Worm (Caenorhabditis elegans) whole organism, late embryonic: ENCODE measurements around the gene C14C6.2.

ENCODE experiments used
- C38D4.7 ChIP-seq: fragments of 200-800 bp; sonication (Bioruptor generic); optimal IDR thresholded peaks from 2 replicates; lab custom pipeline; 2018; ENCODE audit warnings: mild to moderate bottlenecking, missing genetic modification characterization, moderate library complexity, missing compliant biosample characterization
- F13H6.1 ChIP-seq: sonication (generic microtip); optimal IDR thresholded peaks from 2 replicates; lab custom pipeline; 2016; ENCODE audit warnings: missing genetic modification characterization, missing compliant biosample characterization
- K02D7.2 ChIP-seq: sonication (generic microtip); optimal IDR thresholded peaks from 2 replicates; lab custom pipeline; 2017; ENCODE audit warnings: mild to moderate bottlenecking, missing genetic modification characterization, missing compliant biosample characterization
- Y22D7AL.16 ChIP-seq: sonication (generic microtip); optimal IDR thresholded peaks from 2 replicates; lab custom pipeline; 2016; ENCODE audit warnings: missing genetic modification characterization, missing compliant biosample characterization
- ceh-14 ChIP-seq: sonication (generic microtip); optimal IDR thresholded peaks from 2 replicates; lab custom pipeline; 2016; ENCODE audit warnings: missing genotype, missing genetic modification characterization, missing compliant biosample characterization
- ceh-19 ChIP-seq: fragments of 200-800 bp; sonication (Bioruptor generic); optimal IDR thresholded peaks from 2 replicates; lab custom pipeline; 2018; ENCODE audit warnings: mild to moderate bottlenecking, missing genetic modification characterization, missing compliant biosample characterization
- ceh-24 ChIP-seq: sonication (generic microtip); optimal IDR thresholded peaks from 2 replicates; lab custom pipeline; 2016; ENCODE audit warnings: mild to moderate bottlenecking, missing genetic modification characterization, missing compliant biosample characterization
- ceh-34 ChIP-seq: sonication (generic microtip); optimal IDR thresholded peaks from 2 replicates; lab custom pipeline; 2016; ENCODE audit warnings: mild to moderate bottlenecking, missing genetic modification characterization, missing compliant biosample characterization
- ceh-6 ChIP-seq: fragments of 200-800 bp; sonication (Bioruptor generic); optimal IDR thresholded peaks from 2 replicates; lab custom pipeline; 2018; ENCODE audit warnings: mild to moderate bottlenecking, missing genetic modification characterization, missing compliant biosample characterization
- ceh-9 ChIP-seq: sonication (generic microtip); optimal IDR thresholded peaks from 2 replicates; lab custom pipeline; 2016; ENCODE audit warnings: mild to moderate bottlenecking, missing genetic modification characterization, inconsistent platforms, missing compliant biosample characterization
- che-1 ChIP-seq: sonication (generic microtip); optimal IDR thresholded peaks from 2 replicates; lab custom pipeline; 2016; ENCODE audit warnings: mild to moderate bottlenecking, missing genetic modification characterization, missing compliant biosample characterization
- dve-1 ChIP-seq: sonication (generic microtip); optimal IDR thresholded peaks from 2 replicates; lab custom pipeline; 2017; ENCODE audit warnings: antibody characterized with exemption, mild to moderate bottlenecking, missing genetic modification characterization, missing compliant biosample characterization
- elt-2 ChIP-seq: sonication (generic microtip); optimal IDR thresholded peaks from 2 replicates; lab custom pipeline; 2016; ENCODE audit warnings: missing genetic modification reagents, missing genetic modification characterization, missing compliant biosample characterization
- elt-4 ChIP-seq: sonication (generic microtip); optimal IDR thresholded peaks from 2 replicates; lab custom pipeline; 2016; ENCODE audit warnings: missing genetic modification characterization, missing compliant biosample characterization
- ets-4 ChIP-seq: sonication (generic microtip); optimal IDR thresholded peaks from 2 replicates; lab custom pipeline; 2016; ENCODE audit warnings: missing genetic modification characterization, missing compliant biosample characterization
- fkh-6 ChIP-seq: sonication (generic microtip); optimal IDR thresholded peaks from 2 replicates; lab custom pipeline; 2016; ENCODE audit warnings: missing genetic modification characterization, missing compliant biosample characterization
- gmeb-2 ChIP-seq: sonication (generic microtip); optimal IDR thresholded peaks from 2 replicates; lab custom pipeline; 2016; ENCODE audit warnings: missing genetic modification characterization, inconsistent platforms, missing compliant biosample characterization
- hlh-13 ChIP-seq: fragments of 200-800 bp; sonication (Bioruptor generic); optimal IDR thresholded peaks from 2 replicates; lab custom pipeline; 2018; ENCODE audit warnings: mild to moderate bottlenecking, missing genetic modification characterization, missing compliant biosample characterization
- hlh-15 ChIP-seq: sonication (generic microtip); optimal IDR thresholded peaks from 2 replicates; lab custom pipeline; 2016; ENCODE audit warnings: missing genetic modification characterization, missing compliant biosample characterization
- hlh-30 ChIP-seq: sonication (generic microtip); optimal IDR thresholded peaks from 2 replicates; lab custom pipeline; 2017; ENCODE audit warnings: antibody characterized with exemption, missing genetic modification characterization, missing compliant biosample characterization; ENCODE audit not compliant: insufficient read depth
- hlh-6 ChIP-seq: sonication (generic microtip); optimal IDR thresholded peaks from 2 replicates; lab custom pipeline; 2016; ENCODE audit warnings: missing genotype, missing genetic modification characterization, missing compliant biosample characterization
- hlh-8 ChIP-seq: sonication (generic microtip); optimal IDR thresholded peaks from 2 replicates; lab custom pipeline; 2016; ENCODE audit warnings: missing genotype, missing genetic modification characterization, missing compliant biosample characterization
- lin-11 ChIP-seq: fragments of 200-800 bp; sonication (Bioruptor generic); optimal IDR thresholded peaks from 2 replicates; lab custom pipeline; 2018; ENCODE audit warnings: mild to moderate bottlenecking, missing genetic modification characterization, missing compliant biosample characterization
- mec-3 ChIP-seq: sonication (generic microtip); optimal IDR thresholded peaks from 2 replicates; lab custom pipeline; 2016; ENCODE audit warnings: borderline replicate concordance, missing genetic modification characterization, missing compliant biosample characterization
- nhr-232 ChIP-seq: sonication (generic microtip); optimal IDR thresholded peaks from 2 replicates; lab custom pipeline; 2016; ENCODE audit warnings: missing genetic modification characterization, missing compliant biosample characterization
- pha-4 ChIP-seq: fragments of 150-350 bp; optimal IDR thresholded peaks from 2 replicates; lab custom pipeline; 2018; ENCODE audit warnings: missing biosample characterization, missing genetic modification reagents, missing genetic modification characterization
- pqm-1 ChIP-seq: sonication (generic microtip); optimal IDR thresholded peaks from 2 replicates; lab custom pipeline; 2016; ENCODE audit warnings: missing genetic modification characterization, missing compliant biosample characterization
- sdc-2 ChIP-seq: sonication (generic microtip); optimal IDR thresholded peaks from 2 replicates; lab custom pipeline; 2016; ENCODE audit warnings: missing genotype, missing genetic modification characterization, missing compliant biosample characterization
- sox-2 ChIP-seq: fragments of 200-800 bp; sonication (Bioruptor generic); IDR thresholded peaks from 2 replicates; pipeline ENCODE4 v1.3.6; 2022; ENCODE audit warnings: missing genetic modification reagents, missing genetic modification characterization, missing compliant biosample characterization
- sox-4 ChIP-seq: sonication (generic microtip); optimal IDR thresholded peaks from 2 replicates; lab custom pipeline; 2017; ENCODE audit warnings: mild to moderate bottlenecking, missing genetic modification characterization, inconsistent platforms, missing compliant biosample characterization
- syd-9 ChIP-seq: sonication (generic microtip); optimal IDR thresholded peaks from 2 replicates; lab custom pipeline; 2016; ENCODE audit warnings: mild to moderate bottlenecking, missing genetic modification characterization, moderate library complexity, missing compliant biosample characterization
- tbx-7 ChIP-seq: sonication (generic microtip); optimal IDR thresholded peaks from 2 replicates; lab custom pipeline; 2016; ENCODE audit warnings: missing genotype, missing genetic modification characterization, missing compliant biosample characterization
- ttx-3 ChIP-seq: sonication (generic microtip); optimal IDR thresholded peaks from 2 replicates; lab custom pipeline; 2016; ENCODE audit warnings: missing genetic modification reagents, missing genetic modification characterization, missing compliant biosample characterization
- unc-3 ChIP-seq, 2 experiments: fragments of 200-800 bp in 1 of 2; sonication (Bioruptor generic) in 1 of 2; sonication (generic microtip) in 1 of 2; conservative IDR thresholded peaks in 1 of 2; optimal IDR thresholded peaks in 1 of 2; 2 replicates each; pipeline versions ENCODE4 v1.3.6 to Lab custom; 2016 to 2022; ENCODE audit warnings: missing compliant biosample characterization in 2 of 2, missing genetic modification characterization in 2 of 2, missing genetic modification reagents in 1 of 2
- unc-42 ChIP-seq: sonication (generic microtip); optimal IDR thresholded peaks from 2 replicates; lab custom pipeline; 2016; ENCODE audit warnings: missing genotype, missing genetic modification characterization, missing compliant biosample characterization
- unc-55 ChIP-seq: sonication (generic microtip); optimal IDR thresholded peaks from 2 replicates; lab custom pipeline; 2017; ENCODE audit warnings: missing biosample characterization, missing genetic modification reagents, missing genetic modification characterization
- unc-86 ChIP-seq: sonication (generic microtip); optimal IDR thresholded peaks from 2 replicates; lab custom pipeline; 2016; ENCODE audit warnings: missing genetic modification characterization, missing compliant biosample characterization
- zip-5 ChIP-seq: sonication (generic microtip); optimal IDR thresholded peaks from 2 replicates; lab custom pipeline; 2016; ENCODE audit warnings: missing genetic modification characterization, missing compliant biosample characterization
- ztf-16 ChIP-seq: sonication (generic microtip); optimal IDR thresholded peaks from 2 replicates; lab custom pipeline; 2017; ENCODE audit warnings: missing genetic modification characterization, missing compliant biosample characterization

The C14C6.2 gene

DNA sequence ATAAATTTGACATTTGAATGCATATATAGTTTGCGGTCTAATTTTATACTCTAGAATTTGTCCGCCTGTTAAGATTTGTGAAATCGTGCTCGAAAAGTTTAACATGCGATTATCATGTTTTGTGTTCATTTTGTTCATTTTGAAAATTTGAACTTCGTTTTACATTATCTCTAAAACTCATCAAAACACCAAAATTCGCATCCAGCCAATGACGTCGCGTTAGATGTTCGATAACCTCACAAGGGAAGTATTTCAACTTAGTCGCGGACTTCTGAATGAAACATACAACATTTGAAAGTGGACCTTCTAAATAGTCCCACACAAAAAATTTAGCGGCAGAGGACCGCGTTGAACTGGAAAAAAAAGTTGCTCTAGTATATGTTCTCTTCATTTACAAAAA is 21.5 kb upstream of the C14C6.2 start:
- TF ChIP-seq pqm-1 (tag; lab: Kevin White, UChicago) (no peak), ceh-24 (no peak), elt-4 (tag; lab: Kevin White, UChicago) (no peak), F13H6.1 (tag; lab: Kevin White, UChicago) (no peak), gmeb-2 (tag; lab: Kevin White, UChicago) (no peak), ceh-34 (tag; lab: Kevin White, UChicago) (no peak), fkh-6 (tag; lab: Kevin White, UChicago) (no peak), unc-55 (GFP tag; lab: Kevin White, UChicago) (no peak), lin-11 (tag; lab: Kevin White, UChicago) (no peak), K02D7.2 (tag; lab: Kevin White, UChicago) (no peak), ceh-9 (no peak)

DNA sequence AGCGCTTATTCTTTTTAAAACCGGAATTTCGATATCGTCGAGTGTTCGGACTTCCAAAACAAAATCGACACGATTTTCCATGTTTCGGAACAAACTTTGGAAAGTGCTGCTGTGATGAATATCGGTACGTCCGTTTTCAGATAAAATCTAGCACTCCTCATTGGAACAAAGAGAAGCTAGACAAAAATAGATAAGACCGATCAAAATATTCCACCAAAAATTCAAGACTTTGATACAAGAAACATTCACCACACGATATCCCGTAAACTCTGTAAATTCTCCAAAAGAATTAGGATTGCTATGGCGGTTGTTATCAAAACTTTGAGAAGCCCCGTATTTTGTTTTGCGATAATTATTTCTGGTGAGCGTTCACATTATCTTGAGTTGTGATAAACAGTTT is 19.8 kb upstream of the C14C6.2 start, which contains the start of gene C14C6.3:
Gene C14C6.3 (plus strand): TSS at position 301 of the 400 bp plus-strand sequence.
- TF ChIP-seq hlh-13 (GFP tag; lab: Kevin White, UChicago) (no peak), unc-86 (tag; lab: Kevin White, UChicago) (no peak), ceh-34 (tag; lab: Kevin White, UChicago) (no peak), ttx-3 (tag; lab: Kevin White, UChicago) (no peak), sdc-2 (tag; lab: Kevin White, UChicago) (no peak), elt-2 (tag; lab: Kevin White, UChicago) (no peak), ceh-14 (tag; lab: Kevin White, UChicago) (no peak), ets-4 (tag; lab: Kevin White, UChicago) (no peak), ceh-9 (no peak), pqm-1 (tag; lab: Kevin White, UChicago) (no peak), sox-2 (GFP tag; lab: Robert Waterston, UW) (no peak), hlh-6 (tag; lab: Kevin White, UChicago) (no peak), zip-5 (no peak), hlh-30 (tag; lab: Kevin White, UChicago) (no peak), unc-42 (tag; lab: Kevin White, UChicago) (no peak), ztf-16 (tag; lab: Kevin White, UChicago) (no peak), nhr-232 (tag; lab: Kevin White, UChicago) (no peak), pha-4 (tag; lab: Kevin White, UChicago) (no peak), hlh-15 (tag; lab: Kevin White, UChicago) (no peak)

DNA sequence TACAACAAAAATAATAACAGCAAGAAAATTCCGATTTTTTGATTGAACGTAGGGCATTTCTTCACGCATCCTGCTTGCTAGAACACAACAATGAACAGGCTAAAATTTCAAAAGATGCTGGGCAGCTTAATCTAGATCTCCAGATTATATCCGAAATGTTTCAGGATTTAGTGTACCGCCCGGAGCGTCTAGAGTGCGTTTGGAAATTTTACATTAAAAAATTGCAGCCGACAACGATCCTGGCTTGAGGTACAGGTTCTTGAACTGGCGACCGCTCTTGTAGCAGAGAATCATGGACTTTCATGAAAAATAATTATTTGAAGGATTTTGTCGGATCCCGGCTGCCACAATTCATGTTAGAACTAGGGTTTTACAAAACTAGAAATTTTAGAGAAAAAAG is 15.0 kb upstream of the C14C6.2 start, which contains the start of gene C14C6.6:
Gene C14C6.6 (minus strand): TSS at position 101 of the 400 bp plus-strand sequence.
- TF ChIP-seq sox-4 (tag; lab: Kevin White, UChicago) (no peak), Y22D7AL.16 (tag; lab: Kevin White, UChicago) (no peak), ceh-19 (GFP tag; lab: Kevin White, UChicago) (no peak), unc-3 (GFP tag; conservative IDR thresholded peaks at IDR 0.05; lab: Robert Waterston, UW) (no peak), unc-3 (tag; optimal IDR thresholded peaks at IDR 0.05; lab: Kevin White, UChicago) (no peak), syd-9 (tag; lab: Kevin White, UChicago) (no peak), unc-42 (tag; lab: Kevin White, UChicago) (no peak), hlh-8 (tag; lab: Kevin White, UChicago) (no peak), ceh-6 (GFP tag; lab: Kevin White, UChicago) (no peak), mec-3 (no peak), ceh-34 (tag; lab: Kevin White, UChicago) (no peak), C38D4.7 (GFP tag; lab: Kevin White, UChicago) (no peak)

DNA sequence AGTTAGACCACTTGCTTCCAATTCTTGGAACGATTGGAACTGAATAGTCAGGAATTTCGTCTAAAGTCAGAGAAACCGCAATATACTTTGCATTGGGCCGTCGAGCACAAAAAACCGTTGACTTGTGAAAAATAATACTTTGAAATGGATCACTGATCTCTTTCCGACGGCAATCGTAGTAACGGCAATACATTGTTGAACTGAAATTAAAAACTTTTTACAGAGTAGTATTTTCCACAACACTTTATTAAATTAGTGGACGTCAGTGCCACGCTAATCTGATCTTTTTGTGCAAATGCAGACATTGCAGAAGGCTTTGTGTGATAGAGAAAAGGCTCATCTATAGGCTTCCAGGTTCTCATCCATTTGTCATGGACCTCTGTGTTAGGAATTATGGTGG is 10.5 kb upstream of the C14C6.2 start:
- no peak for TF ChIP-seq hlh-30 (tag; lab: Kevin White, UChicago)
- TF ChIP-seq dve-1 (tag; lab: Kevin White, UChicago), result no peak
- TF ChIP-seq tbx-7, result no peak
- no peak for TF ChIP-seq ttx-3 (tag; lab: Kevin White, UChicago)
- TF ChIP-seq lin-11 (tag; lab: Kevin White, UChicago), result no peak
- TF ChIP-seq pha-4 (tag; lab: Kevin White, UChicago), result no peak
- no peak for TF ChIP-seq K02D7.2 (tag; lab: Kevin White, UChicago)
- TF ChIP-seq fkh-6 (tag; lab: Kevin White, UChicago), result no peak
- no peak for TF ChIP-seq hlh-13 (GFP tag; lab: Kevin White, UChicago)
- no peak for TF ChIP-seq sdc-2 (tag; lab: Kevin White, UChicago)
- no peak for TF ChIP-seq che-1 (tag; lab: Kevin White, UChicago)
- TF ChIP-seq, all 69 proteins: peak for 0
